Worm (Caenorhabditis elegans) whole organism, young adult: ENCODE measurements around the gene fbxa-47.

Experiments
- B0261.1 ChIP-seq: sonication (generic microtip); optimal IDR thresholded peaks from 2 replicates; lab custom pipeline; 2016; ENCODE audit warnings: mild to moderate bottlenecking, missing genetic modification characterization, moderate library complexity, missing compliant biosample characterization
- Y56A3A.18 ChIP-seq: fragments of 200-800 bp; sonication (Bioruptor generic); IDR thresholded peaks from 2 replicates; pipeline ENCODE4 v1.3.6; 2022; ENCODE audit warnings: missing genetic modification reagents, missing genetic modification characterization, missing compliant biosample characterization
- athp-1 ChIP-seq: sonication (generic microtip); optimal IDR thresholded peaks from 2 replicates; lab custom pipeline; 2017; ENCODE audit warnings: mild to moderate bottlenecking, missing genetic modification characterization, missing compliant biosample characterization
- mxl-1 ChIP-seq: sonication (generic microtip); optimal IDR thresholded peaks from 2 replicates; lab custom pipeline; 2016; ENCODE audit warnings: missing genetic modification characterization, missing compliant biosample characterization
- nhr-80 ChIP-seq: sonication (generic microtip); optimal IDR thresholded peaks from 2 replicates; lab custom pipeline; 2016; ENCODE audit warnings: missing genetic modification characterization, missing compliant biosample characterization
- pha-4 ChIP-seq: fragments of 150-350 bp; sonication (generic microtip); optimal IDR thresholded peaks from 2 replicates; lab custom pipeline; 2014; ENCODE audit warnings: missing biosample characterization, missing genetic modification reagents, missing genetic modification characterization
- snpc-1.1 ChIP-seq: sonication (generic microtip); optimal IDR thresholded peaks from 2 replicates; lab custom pipeline; 2017; ENCODE audit warnings: missing genetic modification characterization, mild to moderate bottlenecking, missing compliant biosample characterization, antibody characterized with exemption, moderate library complexity, missing genotype, missing genetic modification reagents; ENCODE audit not compliant: insufficient read depth

- TF ChIP-seq Y56A3A.18 (GFP tag; lab: Robert Waterston, UW) (no peak), snpc-1.1 (tag; lab: Kevin White, UChicago) (no peak), nhr-80 (tag; lab: Kevin White, UChicago) (no peak), pha-4 (tag; lab: Kevin White, UChicago) (no peak), athp-1 (tag; lab: Kevin White, UChicago) (no peak), mxl-1 (no peak), B0261.1 (tag; lab: Kevin White, UChicago) (no peak)
These were observed 8.2 kb upstream of the fbxa-47 start, which contains the start of gene srz-56 for ce11 chrIII:2240471-2240870.
